Worm (Caenorhabditis elegans) whole organism, late embryonic: ENCODE measurements around the gene T20D4.10.

ENCODE experiments used
- C38D4.7 ChIP-seq: fragments of 200-800 bp; sonication (Bioruptor generic); optimal IDR thresholded peaks from 2 replicates; lab custom pipeline; 2018; ENCODE audit warnings: mild to moderate bottlenecking, missing genetic modification characterization, moderate library complexity, missing compliant biosample characterization
- ama-1 ChIP-seq: fragments of 150-350 bp; optimal IDR thresholded peaks from 2 replicates; lab custom pipeline; 2014
- ceh-19 ChIP-seq: fragments of 200-800 bp; sonication (Bioruptor generic); optimal IDR thresholded peaks from 2 replicates; lab custom pipeline; 2018; ENCODE audit warnings: mild to moderate bottlenecking, missing genetic modification characterization, missing compliant biosample characterization
- ceh-30 ChIP-seq: fragments of 150-350 bp; optimal IDR thresholded peaks from 2 replicates; lab custom pipeline; 2014; ENCODE audit warnings: missing biosample characterization, missing genetic modification characterization
- ceh-34 ChIP-seq: sonication (generic microtip); optimal IDR thresholded peaks from 2 replicates; lab custom pipeline; 2016; ENCODE audit warnings: mild to moderate bottlenecking, missing genetic modification characterization, missing compliant biosample characterization
- nhr-11 ChIP-seq: fragments of 150-350 bp; optimal IDR thresholded peaks from 2 replicates; lab custom pipeline; 2014; ENCODE audit warnings: missing biosample characterization, missing genetic modification characterization

DNA sequence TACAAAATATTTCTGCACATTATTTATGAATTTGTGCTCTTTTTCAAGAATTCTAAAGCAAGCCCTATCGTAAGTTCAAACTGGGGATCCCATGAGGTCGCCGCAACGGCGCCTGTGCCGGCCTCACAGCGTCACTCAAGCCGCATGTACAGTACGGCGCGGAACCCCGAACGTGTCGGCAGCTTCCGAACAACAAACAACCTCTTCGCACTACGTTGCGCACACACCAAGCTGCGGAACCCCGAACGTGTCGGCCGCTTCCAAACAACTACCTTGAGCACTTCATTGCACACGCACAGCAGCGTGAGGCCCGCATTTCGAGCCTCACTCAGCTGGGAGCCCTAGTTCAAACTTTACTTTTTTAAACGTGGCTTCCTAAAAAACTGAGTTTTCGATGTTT, 6.0 kb upstream of the T20D4.10 start:
- no peak for TF ChIP-seq ceh-30
- no peak for TF ChIP-seq C38D4.7 (GFP tag; lab: Kevin White, UChicago)
- TF ChIP-seq nhr-11 (tag; lab: Kevin White, UChicago): no peak
- no peak for TF ChIP-seq ceh-34
- no peak for TF ChIP-seq ceh-19 (GFP tag; lab: Kevin White, UChicago)
- TF ChIP-seq ama-1 (lab: Kevin White, UChicago): no peak
